Fruit fly (Drosophila melanogaster): ENCODE measurements around the gene CG13613.

CG13613 gene

DNA sequence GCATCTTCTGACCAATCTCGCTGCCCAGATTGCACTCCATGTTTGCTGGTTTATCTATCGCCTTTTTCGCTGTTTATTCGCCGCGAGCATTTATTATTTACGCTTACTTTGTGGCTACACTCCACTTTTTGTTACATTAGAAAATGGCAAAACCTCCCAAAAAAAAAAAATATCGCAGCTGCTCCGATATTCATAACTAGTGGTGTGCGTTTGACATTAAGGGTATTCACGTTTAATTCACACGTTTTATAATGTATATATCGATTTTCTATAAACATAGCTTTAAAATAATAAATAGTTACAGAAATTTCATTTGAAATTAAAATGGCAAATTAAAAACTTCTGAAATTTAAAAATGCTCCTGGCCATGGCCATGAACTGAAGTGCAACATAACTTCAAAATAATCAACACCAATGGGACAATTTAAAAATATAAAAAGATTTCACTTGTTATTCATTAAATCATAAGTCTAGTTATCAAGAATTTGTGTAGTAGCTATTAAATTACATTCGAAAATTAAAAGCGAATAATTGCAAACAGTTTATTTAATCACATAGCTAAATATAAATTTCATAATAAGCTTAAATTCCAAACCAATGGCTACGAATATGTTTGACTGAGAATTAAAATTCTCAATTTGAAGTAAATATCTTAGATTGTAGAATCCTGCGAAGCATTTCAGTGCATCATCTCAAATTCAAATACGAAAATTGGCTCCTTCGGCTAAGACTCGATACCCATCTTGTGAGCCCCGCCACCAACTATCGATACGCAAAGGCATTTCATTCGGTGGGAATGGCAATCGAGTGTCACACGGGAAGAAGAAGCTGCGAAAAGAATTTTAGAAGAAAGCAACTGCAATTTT lies 46.9 kb upstream of the CG13613 start, which contains the start of the genes Nab2 and BRWD3 (continued):
- TF ChIP-seq Sox15 (GFP tag; optimal IDR thresholded peaks at IDR 0.05) (peak; percentile 27), CG8319 (GFP tag; optimal IDR thresholded peaks at IDR 0.05) (no peak), CG6808 (GFP tag; optimal IDR thresholded peaks at IDR 0.05) (no peak), Smox (GFP tag; optimal IDR thresholded peaks at IDR 0.05) (no peak)

DNA sequence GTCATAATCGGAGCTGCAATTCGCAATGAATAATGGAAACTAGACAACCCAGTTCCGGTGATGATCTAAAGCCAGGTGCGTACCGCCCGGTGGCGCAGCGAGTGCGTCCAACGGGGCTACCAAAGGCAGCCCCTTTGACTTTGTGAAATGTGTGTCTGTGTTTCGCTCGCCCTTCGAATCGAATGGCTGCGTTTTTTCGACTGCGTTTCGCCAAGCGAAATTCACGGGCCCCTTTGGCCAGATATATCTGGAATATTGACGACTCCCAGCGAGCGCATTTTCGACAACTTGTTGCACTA lies 46.3 kb upstream of the CG13613 start:
- no peak for TF ChIP-seq CG3919 (GFP tag; optimal IDR thresholded peaks at IDR 0.05)
- no peak for TF ChIP-seq CG4318 (GFP tag; optimal IDR thresholded peaks at IDR 0.05)
- TF ChIP-seq CG1621 (tag; optimal IDR thresholded peaks at IDR 0.05), result no peak
- TF ChIP-seq CG8632 (GFP tag; optimal IDR thresholded peaks at IDR 0.05), result no peak
- TF ChIP-seq fd59A (GFP tag; optimal IDR thresholded peaks at IDR 0.05), result no peak
- no peak for TF ChIP-seq Sox15 (GFP tag; optimal IDR thresholded peaks at IDR 0.05)
- TF ChIP-seq achi (GFP tag; optimal IDR thresholded peaks at IDR 0.05), result no peak
- TF ChIP-seq CG6792 (GFP tag; optimal IDR thresholded peaks at IDR 0.05), result no peak
- no peak for TF ChIP-seq CG8119 (GFP tag; IDR thresholded peaks at IDR 0.05)
- TF ChIP-seq Eip78C (GFP tag), result no peak
- TF ChIP-seq Hr38 (GFP tag; optimal IDR thresholded peaks at IDR 0.05), result no peak
- TF ChIP-seq Sox102F (GFP tag; optimal IDR thresholded peaks at IDR 0.05), result no peak
- no peak for TF ChIP-seq Hr4 (GFP tag; optimal IDR thresholded peaks at IDR 0.05)
- no peak for TF ChIP-seq pdm3 (GFP tag; optimal IDR thresholded peaks at IDR 0.05)

dm6 chr3R:24319632-24320341 lies 45.6 kb upstream of the CG13613 start:
- TF ChIP-seq Ets21C (GFP tag; optimal IDR thresholded peaks at IDR 0.05), result no peak
- TF ChIP-seq esn (GFP tag; optimal IDR thresholded peaks at IDR 0.05), result no peak
- 0 out of 3 replicates have a peak, but pooled peaks have one; percentile 34 for TF ChIP-seq eg (GFP tag; IDR thresholded peaks at IDR 0.05)
- no peak for TF ChIP-seq CG32006 (GFP tag; optimal IDR thresholded peaks at IDR 0.05)
- peak; percentile 31; the same call in 1 of the 3 replicates for TF ChIP-seq CG6163 (GFP tag; IDR thresholded peaks at IDR 0.05)
- TF ChIP-seq Eip75B (GFP tag; optimal IDR thresholded peaks at IDR 0.05), result no peak
- no peak for TF ChIP-seq CG6808 (GFP tag; optimal IDR thresholded peaks at IDR 0.05)
- TF ChIP-seq Met (GFP tag; optimal IDR thresholded peaks at IDR 0.05), result no peak
- TF ChIP-seq Eip78C (GFP tag), result no peak
- no peak for TF ChIP-seq Hr4 (GFP tag; optimal IDR thresholded peaks at IDR 0.05)
- no peak for TF ChIP-seq CG10669 (GFP tag; optimal IDR thresholded peaks at IDR 0.05)
- peak; percentile 87 for TF ChIP-seq vri (GFP tag; optimal IDR thresholded peaks at IDR 0.05)
- TF ChIP-seq CG7368 (GFP tag; optimal IDR thresholded peaks at IDR 0.05), result no peak
- TF ChIP-seq CG6854 (GFP tag; optimal IDR thresholded peaks at IDR 0.05), result peak; percentile 7
- TF ChIP-seq Hr38 (GFP tag; optimal IDR thresholded peaks at IDR 0.05), result no peak
- no peak for TF ChIP-seq dac (GFP tag; optimal IDR thresholded peaks at IDR 0.05)
- no peak for TF ChIP-seq Sox15 (GFP tag; optimal IDR thresholded peaks at IDR 0.05)

DNA sequence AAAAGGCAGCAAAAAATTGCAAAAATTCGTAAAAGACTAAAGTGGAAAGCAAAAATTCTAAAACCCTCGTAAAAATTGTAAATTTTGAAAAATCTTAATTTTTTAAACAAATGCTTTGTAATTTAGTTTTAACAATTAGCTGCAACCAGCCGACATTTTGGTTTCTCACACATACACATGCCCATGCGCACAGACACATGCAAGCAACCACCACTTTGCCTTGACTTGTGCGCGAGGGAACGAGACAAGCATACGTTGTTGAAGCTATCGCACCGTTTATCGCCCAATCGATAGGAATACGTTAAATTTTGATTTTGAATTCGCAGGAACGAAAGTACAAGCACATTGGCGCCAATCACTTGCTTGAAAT lies 45.0 kb upstream of the CG13613 start:
- no peak for TF ChIP-seq svp (GFP tag)
- TF ChIP-seq esn (GFP tag; optimal IDR thresholded peaks at IDR 0.05), result no peak
- TF ChIP-seq CG7368 (GFP tag; optimal IDR thresholded peaks at IDR 0.05), result no peak
- no peak for TF ChIP-seq Eip93F (GFP tag; optimal IDR thresholded peaks at IDR 0.05)
- TF ChIP-seq cyc (GFP tag; optimal IDR thresholded peaks at IDR 0.05), result no peak
- 0 out of 2 replicates have a peak, but pooled peaks have one; percentile 30 for TF ChIP-seq CG15336 (GFP tag; IDR thresholded peaks at IDR 0.05)
- no peak for TF ChIP-seq achi (GFP tag; optimal IDR thresholded peaks at IDR 0.05)
- TF ChIP-seq CG6163 (GFP tag; IDR thresholded peaks at IDR 0.05), result 0 out of 3 replicates have a peak, but pooled peaks have one; percentile 17
- TF ChIP-seq CG3919 (GFP tag; optimal IDR thresholded peaks at IDR 0.05), result no peak
- TF ChIP-seq CG8632 (GFP tag; optimal IDR thresholded peaks at IDR 0.05), result no peak
- no peak for TF ChIP-seq CG8319 (GFP tag; optimal IDR thresholded peaks at IDR 0.05)
- TF ChIP-seq pdm3 (GFP tag; optimal IDR thresholded peaks at IDR 0.05), result no peak
- no peak for TF ChIP-seq ss (GFP tag; optimal IDR thresholded peaks at IDR 0.05)
- no peak for TF ChIP-seq dac (GFP tag; optimal IDR thresholded peaks at IDR 0.05)

Measured in whole organism, prepupa.